ENCODE assay signal across 1 fruit fly cellular context in genomic region chr2L:20326317-20326716, dm6.
A peak's percentile ranks its signal among the peaks of the same experiment; 100 is the strongest.
TF ChIP-seq lines count a peak whose summit lies in the region.

No protein-coding gene starts in this region.

TF ChIP-seq in whole organism, embryonic, 481 proteins besides CTCF, POLR2A, EP300 and RAD21 (continued from another document and continues in another):
- TF ChIP-seq CG15601 (tag; optimal IDR thresholded peaks at IDR 0.05; lab: Kevin White, UChicago), result peak; percentile 37
- no peak for TF ChIP-seq eve (GFP tag; optimal IDR thresholded peaks at IDR 0.05; lab: Kevin White, UChicago)
- TF ChIP-seq CG10274 (GFP tag; optimal IDR thresholded peaks at IDR 0.05; lab: Kevin White, UChicago), result peak; percentile 58
- peak; percentile 25 for TF ChIP-seq CG10462 (GFP tag; optimal IDR thresholded peaks at IDR 0.05; lab: Kevin White, UChicago)
- TF ChIP-seq Dad (GFP tag; optimal IDR thresholded peaks at IDR 0.05; lab: Kevin White, UChicago), result peak; percentile 20
- TF ChIP-seq fd64A (GFP tag; optimal IDR thresholded peaks at IDR 0.05; lab: Kevin White, UChicago), result peak; percentile 64
- TF ChIP-seq YL-1 (GFP tag; optimal IDR thresholded peaks at IDR 0.05; lab: Kevin White, UChicago), result no peak
- TF ChIP-seq CG6654 (GFP tag; optimal IDR thresholded peaks at IDR 0.05; lab: Kevin White, UChicago), result peak; percentile 77
- TF ChIP-seq D19A (tag; optimal IDR thresholded peaks at IDR 0.05; lab: Kevin White, UChicago), result peak; percentile 75
- peak; percentile 76 for TF ChIP-seq Meics (GFP tag; optimal IDR thresholded peaks at IDR 0.05; lab: Kevin White, UChicago)
- peak; percentile 38 for TF ChIP-seq nerfin-1 (tag; optimal IDR thresholded peaks at IDR 0.05; lab: Kevin White, UChicago)
- no peak for TF ChIP-seq fu2 (GFP tag; optimal IDR thresholded peaks at IDR 0.05; lab: Kevin White, UChicago)
- peak; percentile 63 for TF ChIP-seq CG11504 (tag; optimal IDR thresholded peaks at IDR 0.05; lab: Kevin White, UChicago)
- TF ChIP-seq Asciz (GFP tag; optimal IDR thresholded peaks at IDR 0.05; lab: Kevin White, UChicago), result peak; percentile 68
- no peak for TF ChIP-seq Elba2 (GFP tag; optimal IDR thresholded peaks at IDR 0.05; lab: Kevin White, UChicago)
- peak; percentile 52 for TF ChIP-seq CG31365 (tag; optimal IDR thresholded peaks at IDR 0.05; lab: Kevin White, UChicago)
- no peak for TF ChIP-seq CG13894 (tag; optimal IDR thresholded peaks at IDR 0.05; lab: Kevin White, UChicago)
- TF ChIP-seq gfzf (GFP tag; optimal IDR thresholded peaks at IDR 0.05; lab: Kevin White, UChicago), result no peak
- peak; percentile 70 for TF ChIP-seq scrt (GFP tag; optimal IDR thresholded peaks at IDR 0.05; lab: Kevin White, UChicago)
- TF ChIP-seq Blimp-1 (GFP tag; optimal IDR thresholded peaks at IDR 0.05; lab: Kevin White, UChicago), result peak; percentile 88
- TF ChIP-seq dmrt11E (tag; optimal IDR thresholded peaks at IDR 0.05; lab: Kevin White, UChicago), result peak; percentile 69
- no peak for TF ChIP-seq Tbp (GFP tag; optimal IDR thresholded peaks at IDR 0.05; lab: Kevin White, UChicago)
- TF ChIP-seq Drgx (GFP tag; IDR thresholded peaks at IDR 0.05; lab: Robert Waterston, UW), result peak; percentile 95
- TF ChIP-seq CG3065 (GFP tag; optimal IDR thresholded peaks at IDR 0.05; lab: Kevin White, UChicago), result peak; percentile 4
- peak; percentile 80 for TF ChIP-seq CG6272 (GFP tag; IDR thresholded peaks at IDR 0.05; lab: Robert Waterston, UW)
- peak; percentile 65 for TF ChIP-seq CG9932 (GFP tag; IDR thresholded peaks at IDR 0.05; lab: Robert Waterston, UW)
- no peak for TF ChIP-seq Bgb (GFP tag; IDR thresholded peaks at IDR 0.05; lab: Robert Waterston, UW; ENCODE audit: partially characterized antibody)
- TF ChIP-seq Optix (GFP tag; IDR thresholded peaks at IDR 0.05; lab: Robert Waterston, UW), result peak; percentile 69; the same call in 2 of the 3 replicates
- TF ChIP-seq bsh (GFP tag; optimal IDR thresholded peaks at IDR 0.05; lab: Kevin White, UChicago), result peak; percentile 72 to 76
- no peak for TF ChIP-seq HLHmδ (GFP tag; optimal IDR thresholded peaks at IDR 0.05; lab: Kevin White, UChicago)
- peak; percentile 10 for TF ChIP-seq tio (GFP tag; optimal IDR thresholded peaks at IDR 0.05; lab: Kevin White, UChicago)
- TF ChIP-seq exex (tag; optimal IDR thresholded peaks at IDR 0.05; lab: Kevin White, UChicago), result peak; percentile 4
- TF ChIP-seq CG18262 (tag; optimal IDR thresholded peaks at IDR 0.05; lab: Kevin White, UChicago), result peak; percentile 89
- peak; percentile 60 for TF ChIP-seq PHDP (tag; optimal IDR thresholded peaks at IDR 0.05; lab: Kevin White, UChicago)
- peak; percentile 40 for TF ChIP-seq CG5180 (GFP tag; optimal IDR thresholded peaks at IDR 0.05; lab: Kevin White, UChicago)
- TF ChIP-seq Bteb2 (GFP tag; optimal IDR thresholded peaks at IDR 0.05; lab: Kevin White, UChicago), result no peak
- TF ChIP-seq oc (tag; optimal IDR thresholded peaks at IDR 0.05; lab: Kevin White, UChicago), result peak; percentile 29
- peak; percentile 82 for TF ChIP-seq ase (GFP tag; IDR thresholded peaks at IDR 0.05; lab: Robert Waterston, UW)
- 0 out of 2 replicates have a peak, but pooled peaks have one; percentile 30 for TF ChIP-seq dimm (GFP tag; IDR thresholded peaks at IDR 0.05; lab: Robert Waterston, UW)
- TF ChIP-seq CG30431 (GFP tag; optimal IDR thresholded peaks at IDR 0.05; lab: Kevin White, UChicago), result peak; percentile 52
- TF ChIP-seq abd-A (tag; optimal IDR thresholded peaks at IDR 0.05; lab: Kevin White, UChicago), result no peak
- peak; percentile 81 for TF ChIP-seq CG13624 (GFP tag; optimal IDR thresholded peaks at IDR 0.05; lab: Kevin White, UChicago)
- TF ChIP-seq luna (GFP tag; optimal IDR thresholded peaks at IDR 0.05; lab: Kevin White, UChicago), result no peak
- TF ChIP-seq Xrp1 (GFP tag; IDR thresholded peaks at IDR 0.05; lab: Robert Waterston, UW), result peak; percentile 94
- TF ChIP-seq CG9817 (tag; optimal IDR thresholded peaks at IDR 0.05; lab: Kevin White, UChicago), result peak; percentile 23
- no peak for TF ChIP-seq maf-S (GFP tag; optimal IDR thresholded peaks at IDR 0.05; lab: Kevin White, UChicago)
- peak; percentile 57; the same call in 1 of the 3 replicates for TF ChIP-seq ken (GFP tag; IDR thresholded peaks at IDR 0.05; lab: Robert Waterston, UW)
- peak; percentile 41 for TF ChIP-seq CG10147 (GFP tag; optimal IDR thresholded peaks at IDR 0.05; lab: Kevin White, UChicago)
- TF ChIP-seq ttk (GFP tag; IDR thresholded peaks at IDR 0.05; lab: Robert Waterston, UW), result peak; percentile 75
- peak; percentile 96 for TF ChIP-seq Ets65A (GFP tag; lab: Kevin White, UChicago)
- TF ChIP-seq prd (optimal IDR thresholded peaks at IDR 0.05; lab: Kevin White, UChicago), result no peak
- peak; percentile 95 for TF ChIP-seq prd (GFP tag; IDR thresholded peaks at IDR 0.05; lab: Robert Waterston, UW)
- 0 out of 3 replicates have a peak, but pooled peaks have one; percentile 26 for TF ChIP-seq Dbx (GFP tag; IDR thresholded peaks at IDR 0.05; lab: Robert Waterston, UW)
- TF ChIP-seq NK7.1 (GFP tag; optimal IDR thresholded peaks at IDR 0.05; lab: Kevin White, UChicago), result peak; percentile 64
- TF ChIP-seq CG12104 (GFP tag; optimal IDR thresholded peaks at IDR 0.05; lab: Kevin White, UChicago), result peak; percentile 35
- TF ChIP-seq bab2 (GFP tag; optimal IDR thresholded peaks at IDR 0.05; lab: Kevin White, UChicago), result peak; percentile 49
- TF ChIP-seq pb (GFP tag; optimal IDR thresholded peaks at IDR 0.05; lab: Kevin White, UChicago), result peak; percentile 65
- TF ChIP-seq CG16863 (GFP tag; optimal IDR thresholded peaks at IDR 0.05; lab: Kevin White, UChicago), result peak; percentile 16
- peak; percentile 77 for TF ChIP-seq CG8359 (GFP tag; optimal IDR thresholded peaks at IDR 0.05; lab: Kevin White, UChicago; ENCODE audit: borderline replicate concordance)
- TF ChIP-seq kni (GFP tag; optimal IDR thresholded peaks at IDR 0.05; lab: Kevin White, UChicago), result no peak
- TF ChIP-seq CG3995 (GFP tag; optimal IDR thresholded peaks at IDR 0.05; lab: Kevin White, UChicago), result no peak
- TF ChIP-seq H2.0 (GFP tag; IDR thresholded peaks at IDR 0.05; lab: Robert Waterston, UW), result peak; percentile 31; the same call in 1 of the 2 replicates
- TF ChIP-seq inv (GFP tag; IDR thresholded peaks at IDR 0.05; lab: Robert Waterston, UW; ENCODE audit: partially characterized antibody), result no peak
- peak; percentile 77 for TF ChIP-seq nau (GFP tag; optimal IDR thresholded peaks at IDR 0.05; lab: Kevin White, UChicago)
- peak; percentile 53 for TF ChIP-seq Atf-2 (GFP tag; optimal IDR thresholded peaks at IDR 0.05; lab: Kevin White, UChicago)
- TF ChIP-seq Oli (tag; optimal IDR thresholded peaks at IDR 0.05; lab: Kevin White, UChicago), result peak; percentile 64
- TF ChIP-seq CG4328 (GFP tag; optimal IDR thresholded peaks at IDR 0.05; lab: Kevin White, UChicago), result no peak
- no peak for TF ChIP-seq salm (tag; optimal IDR thresholded peaks at IDR 0.05; lab: Kevin White, UChicago)
- peak; percentile 85 for TF ChIP-seq phol (tag; optimal IDR thresholded peaks at IDR 0.05; lab: Kevin White, UChicago)
- no peak for TF ChIP-seq yki (optimal IDR thresholded peaks at IDR 0.05; lab: Kevin White, UChicago)
- peak; percentile 74 for TF ChIP-seq CG11695 (GFP tag; IDR thresholded peaks at IDR 0.05; lab: Robert Waterston, UW)
- peak; percentile 33; the same call in 1 of the 3 replicates for TF ChIP-seq CG2889 (GFP tag; IDR thresholded peaks at IDR 0.05; lab: Robert Waterston, UW)
- no peak for TF ChIP-seq sna (GFP tag; IDR thresholded peaks at IDR 0.05; lab: Robert Waterston, UW; ENCODE audit: partially characterized antibody)
- TF ChIP-seq CG7372 (GFP tag; IDR thresholded peaks at IDR 0.05; lab: Robert Waterston, UW), result peak; percentile 25; the same call in 1 of the 2 replicates
- TF ChIP-seq zf30C (GFP tag; optimal IDR thresholded peaks at IDR 0.05; lab: Kevin White, UChicago), result no peak
- peak; percentile 15 to 55 for TF ChIP-seq Hr51 (GFP tag; optimal IDR thresholded peaks at IDR 0.05; lab: Kevin White, UChicago)
- no peak for TF ChIP-seq ftz-f1 (GFP tag; optimal IDR thresholded peaks at IDR 0.05; lab: Kevin White, UChicago)
- peak; percentile 94 for TF ChIP-seq vvl (GFP tag; IDR thresholded peaks at IDR 0.05; lab: Robert Waterston, UW)
- TF ChIP-seq gcm (GFP tag; optimal IDR thresholded peaks at IDR 0.05; lab: Kevin White, UChicago), result peak; percentile 39
- no peak for TF ChIP-seq Hand (GFP tag; optimal IDR thresholded peaks at IDR 0.05; lab: Kevin White, UChicago)
- TF ChIP-seq sim (GFP tag; IDR thresholded peaks at IDR 0.05; lab: Robert Waterston, UW), result no peak
- TF ChIP-seq CG10979 (tag; optimal IDR thresholded peaks at IDR 0.05; lab: Kevin White, UChicago), result peak; percentile 82
- TF ChIP-seq cato (GFP tag; optimal IDR thresholded peaks at IDR 0.05; lab: Kevin White, UChicago; ENCODE audit: borderline replicate concordance), result peak; percentile 15
- peak; percentile 33 for TF ChIP-seq CG8089 (GFP tag; optimal IDR thresholded peaks at IDR 0.05; lab: Kevin White, UChicago)
- peak; percentile 36 for TF ChIP-seq kah (GFP tag; optimal IDR thresholded peaks at IDR 0.05; lab: Kevin White, UChicago)
- TF ChIP-seq crol (GFP tag; IDR thresholded peaks at IDR 0.05; lab: Robert Waterston, UW), result no peak
- peak; percentile 98 for TF ChIP-seq sens (GFP tag; lab: Kevin White, UChicago)
- no peak for TF ChIP-seq aop (GFP tag; IDR thresholded peaks at IDR 0.05; lab: Robert Waterston, UW)
- no peak; the same call in 2 of the 3 replicates for TF ChIP-seq CG14050 (GFP tag; IDR thresholded peaks at IDR 0.05; lab: Robert Waterston, UW)
- TF ChIP-seq mam (GFP tag; optimal IDR thresholded peaks at IDR 0.05; lab: Kevin White, UChicago), result peak; percentile 67
- TF ChIP-seq CG15073 (GFP tag; optimal IDR thresholded peaks at IDR 0.05; lab: Kevin White, UChicago), result no peak
- TF ChIP-seq CG6765 (GFP tag; optimal IDR thresholded peaks at IDR 0.05; lab: Kevin White, UChicago), result peak; percentile 41
- TF ChIP-seq CG32772 (GFP tag; IDR thresholded peaks at IDR 0.05; lab: Robert Waterston, UW), result no peak
- TF ChIP-seq esg (GFP tag; conservative IDR thresholded peaks at IDR 0.05; lab: Robert Waterston, UW), result peak; percentile 49; the same call in 1 of the 2 replicates
- TF ChIP-seq CG17568 (GFP tag; optimal IDR thresholded peaks at IDR 0.05; lab: Kevin White, UChicago), result no peak
- peak; percentile 13 for TF ChIP-seq CG17385 (GFP tag; optimal IDR thresholded peaks at IDR 0.05; lab: Kevin White, UChicago)
- TF ChIP-seq CG11456 (GFP tag; IDR thresholded peaks at IDR 0.05; lab: Robert Waterston, UW), result no peak
- no peak for TF ChIP-seq CG1832 (GFP tag; optimal IDR thresholded peaks at IDR 0.05; lab: Kevin White, UChicago)
- no peak for TF ChIP-seq CG10321 (GFP tag; IDR thresholded peaks at IDR 0.05; lab: Robert Waterston, UW)
- no peak for TF ChIP-seq CG30020 (tag; optimal IDR thresholded peaks at IDR 0.05; lab: Kevin White, UChicago)
- TF ChIP-seq jumu (GFP tag; optimal IDR thresholded peaks at IDR 0.05; lab: Kevin White, UChicago), result peak; percentile 55
- TF ChIP-seq CG31224 (GFP tag; IDR thresholded peaks at IDR 0.05; lab: Robert Waterston, UW), result peak; percentile 70
- no peak for TF ChIP-seq CG11723 (GFP tag; optimal IDR thresholded peaks at IDR 0.05; lab: Kevin White, UChicago)
- TF ChIP-seq CG4424 (GFP tag; optimal IDR thresholded peaks at IDR 0.05; lab: Kevin White, UChicago), result peak; percentile 90
- no peak for TF ChIP-seq Dfd (GFP tag; optimal IDR thresholded peaks at IDR 0.05; lab: Kevin White, UChicago)
- peak; percentile 37; the same call in 1 of the 2 replicates for TF ChIP-seq CG11247 (GFP tag; IDR thresholded peaks at IDR 0.05; lab: Robert Waterston, UW)
- TF ChIP-seq br (optimal IDR thresholded peaks at IDR 0.05; lab: Kevin White, UChicago), result no peak
- peak; percentile 68 for TF ChIP-seq CG3281 (GFP tag; optimal IDR thresholded peaks at IDR 0.05; lab: Kevin White, UChicago)
- TF ChIP-seq CG17328 (GFP tag; IDR thresholded peaks at IDR 0.05; lab: Robert Waterston, UW), result peak; percentile 67
- TF ChIP-seq Jarid2 (GFP tag; optimal IDR thresholded peaks at IDR 0.05; lab: Kevin White, UChicago), result peak; percentile 53
- TF ChIP-seq CG34224 (GFP tag; IDR thresholded peaks at IDR 0.05; lab: Robert Waterston, UW; ENCODE audit: partially characterized antibody), result no peak
- peak; percentile 47 for TF ChIP-seq CG10565 (GFP tag; optimal IDR thresholded peaks at IDR 0.05; lab: Kevin White, UChicago)
- TF ChIP-seq fd3F (GFP tag; optimal IDR thresholded peaks at IDR 0.05; lab: Kevin White, UChicago), result peak; percentile 14
- TF ChIP-seq pum (GFP tag; optimal IDR thresholded peaks at IDR 0.05; lab: Kevin White, UChicago), result peak; percentile 18
- peak; percentile 66; the same call in 1 of the 2 replicates for TF ChIP-seq toy (GFP tag; IDR thresholded peaks at IDR 0.05; lab: Robert Waterston, UW)
- no peak for TF ChIP-seq CG4617 (GFP tag; optimal IDR thresholded peaks at IDR 0.05; lab: Kevin White, UChicago; ENCODE audit: borderline replicate concordance)
- TF ChIP-seq CG2875 (GFP tag; optimal IDR thresholded peaks at IDR 0.05; lab: Kevin White, UChicago), result peak; percentile 53
- TF ChIP-seq ac (GFP tag; optimal IDR thresholded peaks at IDR 0.05; lab: Kevin White, UChicago), result no peak
- TF ChIP-seq slbo (GFP tag; IDR thresholded peaks at IDR 0.05; lab: Robert Waterston, UW), result peak; percentile 42
- no peak for TF ChIP-seq MESR4 (GFP tag; optimal IDR thresholded peaks at IDR 0.05; lab: Kevin White, UChicago)
- peak; percentile 71 for TF ChIP-seq Fer1 (GFP tag; optimal IDR thresholded peaks at IDR 0.05; lab: Kevin White, UChicago)
- TF ChIP-seq CG1603 (tag; optimal IDR thresholded peaks at IDR 0.05; lab: Kevin White, UChicago), result peak; percentile 61
- TF ChIP-seq Hr78 (GFP tag; optimal IDR thresholded peaks at IDR 0.05; lab: Kevin White, UChicago), result peak in 1 of 2 experiments; percentile 43
- TF ChIP-seq shn (GFP tag; optimal IDR thresholded peaks at IDR 0.05; lab: Kevin White, UChicago), result peak; percentile 68
- no peak for TF ChIP-seq Dp (GFP tag; optimal IDR thresholded peaks at IDR 0.05; lab: Kevin White, UChicago)
- no peak for TF ChIP-seq tup (GFP tag; optimal IDR thresholded peaks at IDR 0.05; lab: Kevin White, UChicago)
- TF ChIP-seq Awh (GFP tag; IDR thresholded peaks at IDR 0.05; lab: Robert Waterston, UW), result peak; percentile 89
- peak; percentile 1 for TF ChIP-seq Dek (tag; optimal IDR thresholded peaks at IDR 0.05; lab: Kevin White, UChicago)
- TF ChIP-seq vfl (GFP tag; optimal IDR thresholded peaks at IDR 0.05; lab: Kevin White, UChicago), result no peak
- peak; percentile 39 for TF ChIP-seq dm (GFP tag; optimal IDR thresholded peaks at IDR 0.05; lab: Kevin White, UChicago)
- TF ChIP-seq sob (GFP tag; IDR thresholded peaks at IDR 0.05; lab: Robert Waterston, UW), result 0 out of 2 replicates have a peak, but pooled peaks have one; percentile 48
- peak; percentile 63 for TF ChIP-seq CG8388 (GFP tag; optimal IDR thresholded peaks at IDR 0.05; lab: Kevin White, UChicago)
